Worm (Caenorhabditis elegans) whole organism, young adult: Measurements from ENCODE around the gene twk-8.

ENCODE experiments used
- Y53F4B.3 ChIP-seq: fragments of 200-800 bp; sonication (Bioruptor generic); IDR thresholded peaks from 2 replicates; pipeline ENCODE4 v1.3.6; 2022; ENCODE audit warnings: missing genetic modification reagents, missing genetic modification characterization, missing compliant biosample characterization
- ceh-79 ChIP-seq: sonication (generic microtip); optimal IDR thresholded peaks from 2 replicates; lab custom pipeline; 2017; ENCODE audit warnings: mild to moderate bottlenecking, missing genetic modification characterization, missing compliant biosample characterization
- fkh-3 ChIP-seq: sonication (generic microtip); optimal IDR thresholded peaks from 2 replicates; lab custom pipeline; 2016; ENCODE audit warnings: mild to moderate bottlenecking, missing genetic modification characterization, missing compliant biosample characterization
- hlh-26 ChIP-seq: fragments of 200-800 bp; sonication (Bioruptor generic); conservative IDR thresholded peaks from 2 replicates; pipeline ENCODE4 v1.3.6; 2022; ENCODE audit warnings: missing genetic modification reagents, missing genetic modification characterization, missing compliant biosample characterization
- lin-40 ChIP-seq: sonication (generic microtip); optimal IDR thresholded peaks from 2 replicates; lab custom pipeline; 2016; ENCODE audit warnings: missing genetic modification characterization, mild to moderate bottlenecking, missing compliant biosample characterization, missing genotype, missing genetic modification reagents
- lsl-1 ChIP-seq: fragments of 200-800 bp; sonication (Bioruptor generic); optimal IDR thresholded peaks from 2 replicates; lab custom pipeline; 2018; ENCODE audit warnings: mild to moderate bottlenecking, missing genetic modification characterization, moderate library complexity, missing compliant biosample characterization
- lsy-27 ChIP-seq: sonication (generic microtip); optimal IDR thresholded peaks from 2 replicates; lab custom pipeline; 2017; ENCODE audit warnings: missing genetic modification characterization, mild to moderate bottlenecking, missing compliant biosample characterization, antibody characterized with exemption, missing genotype, borderline replicate concordance; ENCODE audit not compliant: insufficient read depth
- nhr-120 ChIP-seq: fragments of 200-800 bp; sonication (Bioruptor generic); IDR thresholded peaks from 2 replicates; pipeline ENCODE4 v1.3.6; 2022; ENCODE audit warnings: missing genetic modification characterization, missing compliant biosample characterization
- snpc-4 ChIP-seq, 5 experiments: fragments of 150-350 bp in 1 of 5; sonication (generic microtip) in 4 of 5; optimal IDR thresholded peaks; 2 replicates each; lab custom pipeline; 2014 to 2018; ENCODE audit warnings: missing genetic modification characterization in 5 of 5, missing biosample characterization in 3 of 5, antibody characterized with exemption in 2 of 5, mild to moderate bottlenecking in 2 of 5, missing compliant biosample characterization in 2 of 5, missing genotype in 2 of 5, moderate library complexity in 2 of 5, missing genetic modification reagents in 1 of 5
- unc-130 ChIP-seq: sonication (generic microtip); optimal IDR thresholded peaks from 2 replicates; lab custom pipeline; 2016; ENCODE audit warnings: missing genetic modification reagents, missing genetic modification characterization, missing compliant biosample characterization
- zim-3 ChIP-seq: sonication (generic microtip); optimal IDR thresholded peaks from 2 replicates; lab custom pipeline; 2017; ENCODE audit warnings: mild to moderate bottlenecking, missing genetic modification characterization, moderate library complexity, missing compliant biosample characterization
- ztf-28 ChIP-seq: fragments of 200-800 bp; sonication (Bioruptor generic); IDR thresholded peaks from 2 replicates; pipeline ENCODE4 v1.3.6; 2022; ENCODE audit warnings: missing genetic modification reagents, missing genetic modification characterization, missing compliant biosample characterization

ce11 chrIV:9114078-9114477 lies 31.9 kb downstream of the twk-8 start:
- no peak for TF ChIP-seq zim-3 (tag; lab: Kevin White, UChicago)
- no peak for TF ChIP-seq hlh-26 (GFP tag; lab: Robert Waterston, UW)
- TF ChIP-seq lsl-1, result no peak
- no peak for TF ChIP-seq lsy-27 (tag; lab: Kevin White, UChicago)
- no peak for TF ChIP-seq nhr-120 (GFP tag; lab: Robert Waterston, UW)
- no peak for TF ChIP-seq unc-130
- TF ChIP-seq ztf-28 (GFP tag; lab: Robert Waterston, UW), result no peak
- no peak for TF ChIP-seq Y53F4B.3 (GFP tag; lab: Robert Waterston, UW)
- TF ChIP-seq ceh-79, result no peak
- TF ChIP-seq lin-40 (tag; lab: Kevin White, UChicago), result no peak
- no peak for TF ChIP-seq fkh-3 (tag; lab: Kevin White, UChicago)
- TF ChIP-seq snpc-4 (GFP tag; optimal IDR thresholded peaks at IDR 0.05; lab: Kevin White, UChicago), result no peak
- no peak for TF ChIP-seq snpc-4 (tag; optimal IDR thresholded peaks at IDR 0.05; lab: Kevin White, UChicago)
